Worm (Caenorhabditis elegans) whole organism, young adult: Measurements from ENCODE around the gene srt-23.
A peak's percentile ranks its signal among the peaks of the same experiment; 100 is the strongest.

Experiments used
- C17E4.6 ChIP-seq: fragments of 200-800 bp; sonication (Bioruptor generic); IDR thresholded peaks from 2 replicates; pipeline ENCODE4 v1.3.6; 2022; ENCODE audit warnings: missing genetic modification reagents, missing genetic modification characterization, missing compliant biosample characterization
- F22D6.2 ChIP-seq: sonication (generic microtip); optimal IDR thresholded peaks from 2 replicates; lab custom pipeline; 2016; ENCODE audit warnings: mild to moderate bottlenecking, missing genetic modification characterization, missing compliant biosample characterization
- F33H1.4 ChIP-seq: fragments of 200-800 bp; sonication (Bioruptor generic); IDR thresholded peaks from 2 replicates; pipeline ENCODE4 v1.3.6; 2022; ENCODE audit warnings: missing genetic modification reagents, missing genetic modification characterization, missing compliant biosample characterization
- F55B11.4 ChIP-seq: sonication (generic microtip); optimal IDR thresholded peaks from 2 replicates; lab custom pipeline; 2016; ENCODE audit warnings: missing compliant biosample characterization, missing genetic modification characterization, borderline replicate concordance; ENCODE audit not compliant: insufficient read depth
- F57A8.1 ChIP-seq: fragments of 200-800 bp; sonication (Bioruptor generic); optimal IDR thresholded peaks from 2 replicates; lab custom pipeline; 2018; ENCODE audit warnings: mild to moderate bottlenecking, missing genetic modification characterization, moderate library complexity, missing compliant biosample characterization
- K11D2.4 ChIP-seq: fragments of 200-800 bp; sonication (Bioruptor generic); IDR thresholded peaks from 2 replicates; pipeline ENCODE4 v1.3.6; 2022; ENCODE audit warnings: missing genetic modification reagents, missing genetic modification characterization, missing compliant biosample characterization
- K12H6.12 ChIP-seq: fragments of 200-800 bp; sonication (Bioruptor generic); optimal IDR thresholded peaks from 2 replicates; lab custom pipeline; 2018; ENCODE audit warnings: mild to moderate bottlenecking, missing genetic modification characterization, missing compliant biosample characterization
- T07F8.4 ChIP-seq: sonication (generic microtip); optimal IDR thresholded peaks from 2 replicates; lab custom pipeline; 2016; ENCODE audit warnings: mild to moderate bottlenecking, missing genetic modification characterization, moderate library complexity, missing compliant biosample characterization
- Y79H2A.3 ChIP-seq: fragments of 200-800 bp; sonication (Bioruptor generic); conservative IDR thresholded peaks from 2 replicates; pipeline ENCODE4 v1.3.6; 2022; ENCODE audit warnings: missing genetic modification reagents, missing genetic modification characterization, missing compliant biosample characterization
- Y95B8A.8 ChIP-seq: fragments of 200-800 bp; sonication (Bioruptor generic); IDR thresholded peaks from 2 replicates; pipeline ENCODE4 v1.3.6; 2022; ENCODE audit warnings: missing genetic modification reagents, missing genetic modification characterization, missing compliant biosample characterization
- aptf-2 ChIP-seq: fragments of 200-800 bp; sonication (Bioruptor generic); conservative IDR thresholded peaks from 2 replicates; pipeline ENCODE4 v1.3.6; 2022; ENCODE audit warnings: missing genetic modification reagents, missing genetic modification characterization, missing compliant biosample characterization
- aptf-3 ChIP-seq: fragments of 200-800 bp; sonication (Bioruptor generic); IDR thresholded peaks from 2 replicates; pipeline ENCODE4 v1.3.6; 2022; ENCODE audit warnings: missing genetic modification characterization, missing compliant biosample characterization
- athp-1 ChIP-seq: sonication (generic microtip); optimal IDR thresholded peaks from 2 replicates; lab custom pipeline; 2017; ENCODE audit warnings: mild to moderate bottlenecking, missing genetic modification characterization, missing compliant biosample characterization
- attf-5 ChIP-seq: fragments of 200-800 bp; sonication (Bioruptor generic); optimal IDR thresholded peaks from 2 replicates; lab custom pipeline; 2018; ENCODE audit warnings: mild to moderate bottlenecking, missing genetic modification characterization, missing compliant biosample characterization
- attf-6 ChIP-seq: fragments of 200-800 bp; sonication (Bioruptor generic); IDR thresholded peaks from 2 replicates; pipeline ENCODE4 v1.3.6; 2022; ENCODE audit warnings: missing genetic modification reagents, missing genetic modification characterization, missing compliant biosample characterization
- cebp-1 ChIP-seq, 2 experiments: fragments of 200-800 bp in 1 of 2; sonication (Bioruptor generic) in 1 of 2; sonication (generic microtip) in 1 of 2; IDR thresholded peaks in 1 of 2; optimal IDR thresholded peaks in 1 of 2; 2 replicates each; pipeline versions ENCODE4 v1.3.6 to Lab custom; 2017 to 2022; ENCODE audit warnings: missing compliant biosample characterization in 2 of 2, missing genetic modification characterization in 2 of 2, mild to moderate bottlenecking in 1 of 2, missing genetic modification reagents in 1 of 2, moderate library complexity in 1 of 2
- ceh-100 ChIP-seq: fragments of 200-800 bp; sonication (Bioruptor generic); IDR thresholded peaks from 2 replicates; pipeline ENCODE4 v1.3.6; 2022; ENCODE audit warnings: missing genetic modification reagents, missing genetic modification characterization, missing compliant biosample characterization
- ceh-27 ChIP-seq: fragments of 200-800 bp; sonication (Bioruptor generic); optimal IDR thresholded peaks from 2 replicates; lab custom pipeline; 2018; ENCODE audit warnings: mild to moderate bottlenecking, missing genetic modification characterization, moderate library complexity, missing compliant biosample characterization
- dox-1 ChIP-seq: fragments of 200-800 bp; sonication (Bioruptor generic); IDR thresholded peaks from 2 replicates; pipeline ENCODE4 v1.3.6; 2022; ENCODE audit warnings: missing genetic modification reagents, missing genetic modification characterization, missing compliant biosample characterization
- efl-1 ChIP-seq: fragments of 150-350 bp; optimal IDR thresholded peaks from 2 replicates; lab custom pipeline; 2014; ENCODE audit warnings: missing biosample characterization, missing genetic modification reagents, missing genetic modification characterization
- egrh-3 ChIP-seq: fragments of 200-800 bp; sonication (Bioruptor generic); IDR thresholded peaks from 2 replicates; pipeline ENCODE4 v1.3.6; 2022; ENCODE audit warnings: missing genetic modification reagents, missing genetic modification characterization, missing compliant biosample characterization
- him-1 ChIP-seq: sonication (generic microtip); optimal IDR thresholded peaks from 2 replicates; lab custom pipeline; 2016; ENCODE audit warnings: missing genotype, missing genetic modification reagents, missing genetic modification characterization, missing compliant biosample characterization
- hlh-12 ChIP-seq: sonication (generic microtip); optimal IDR thresholded peaks from 2 replicates; lab custom pipeline; 2016; ENCODE audit warnings: missing genetic modification characterization, missing compliant biosample characterization
- hmg-1.2 ChIP-seq: fragments of 200-800 bp; sonication (Bioruptor generic); IDR thresholded peaks from 2 replicates; pipeline ENCODE4 v1.3.6; 2022; ENCODE audit warnings: missing genetic modification reagents, missing genetic modification characterization, missing compliant biosample characterization
- lag-1 ChIP-seq: fragments of 200-800 bp; sonication (Bioruptor generic); IDR thresholded peaks from 2 replicates; pipeline ENCODE4 v1.3.6; 2022; ENCODE audit warnings: missing genetic modification reagents, missing genetic modification characterization, missing compliant biosample characterization
- let-607 ChIP-seq, 2 experiments: fragments of 200-800 bp in 1 of 2; sonication (Bioruptor generic) in 1 of 2; sonication (generic microtip) in 1 of 2; optimal IDR thresholded peaks; 2 replicates each; lab custom pipeline; 2016 to 2018; ENCODE audit warnings: mild to moderate bottlenecking in 2 of 2, missing compliant biosample characterization in 2 of 2, missing genetic modification characterization in 2 of 2, moderate library complexity in 2 of 2, missing genotype in 1 of 2
- lin-35 ChIP-seq, 3 experiments: fragments of 150-350 bp in 2 of 3; sonication (generic microtip) in 1 of 3; optimal IDR thresholded peaks; 2 replicates each; lab custom pipeline; 2014 to 2018; ENCODE audit warnings: missing biosample characterization in 3 of 3, missing genetic modification characterization in 3 of 3, missing genetic modification reagents in 3 of 3
- lin-40 ChIP-seq: sonication (generic microtip); optimal IDR thresholded peaks from 2 replicates; lab custom pipeline; 2016; ENCODE audit warnings: missing genetic modification characterization, mild to moderate bottlenecking, missing compliant biosample characterization, missing genotype, missing genetic modification reagents
- lin-54 ChIP-seq: fragments of 200-800 bp; sonication (Bioruptor generic); optimal IDR thresholded peaks from 2 replicates; lab custom pipeline; 2018; ENCODE audit warnings: mild to moderate bottlenecking, missing genetic modification characterization, missing compliant biosample characterization
- lir-1 ChIP-seq: fragments of 200-800 bp; sonication (Bioruptor generic); conservative IDR thresholded peaks from 2 replicates; pipeline ENCODE4 v1.3.6; 2022; ENCODE audit warnings: missing genetic modification reagents, missing genetic modification characterization, missing compliant biosample characterization
- lsl-1 ChIP-seq: fragments of 200-800 bp; sonication (Bioruptor generic); optimal IDR thresholded peaks from 2 replicates; lab custom pipeline; 2018; ENCODE audit warnings: mild to moderate bottlenecking, missing genetic modification characterization, moderate library complexity, missing compliant biosample characterization
- madf-10 ChIP-seq: sonication (generic microtip); optimal IDR thresholded peaks from 2 replicates; lab custom pipeline; 2016; ENCODE audit warnings: mild to moderate bottlenecking, missing genetic modification characterization, missing compliant biosample characterization
- mcd-1 ChIP-seq: fragments of 200-800 bp; sonication (Bioruptor generic); IDR thresholded peaks from 2 replicates; pipeline ENCODE4 v1.3.6; 2022; ENCODE audit warnings: missing genetic modification reagents, missing genetic modification characterization, missing compliant biosample characterization
- nhr-80 ChIP-seq: sonication (generic microtip); optimal IDR thresholded peaks from 2 replicates; lab custom pipeline; 2016; ENCODE audit warnings: missing genetic modification characterization, missing compliant biosample characterization
- nhr-90 ChIP-seq: sonication (generic microtip); optimal IDR thresholded peaks from 2 replicates; lab custom pipeline; 2016; ENCODE audit warnings: missing genotype, mild to moderate bottlenecking, missing genetic modification characterization, missing compliant biosample characterization
- pbrm-1 ChIP-seq: fragments of 200-800 bp; sonication (Bioruptor generic); IDR thresholded peaks from 2 replicates; pipeline ENCODE4 v1.3.6; 2022; ENCODE audit warnings: missing genetic modification reagents, missing genetic modification characterization, missing compliant biosample characterization
- rec-8 ChIP-seq, 2 experiments: sonication (generic microtip); optimal IDR thresholded peaks; 2 replicates each; lab custom pipeline; 2016; ENCODE audit warnings: mild to moderate bottlenecking in 2 of 2, missing genetic modification characterization in 2 of 2, missing genetic modification reagents in 2 of 2, missing genotype in 2 of 2, missing biosample characterization in 1 of 2, missing compliant biosample characterization in 1 of 2, moderate library complexity in 1 of 2
- snpc-1.3 ChIP-seq: sonication (generic microtip); optimal IDR thresholded peaks from 2 replicates; lab custom pipeline; 2017; ENCODE audit warnings: missing genetic modification characterization, mild to moderate bottlenecking, missing compliant biosample characterization, antibody characterized with exemption, moderate library complexity, missing genotype, missing genetic modification reagents; ENCODE audit not compliant: insufficient read depth
- snpc-3.4 ChIP-seq: sonication (generic microtip); optimal IDR thresholded peaks from 2 replicates; lab custom pipeline; 2017; ENCODE audit warnings: missing genetic modification characterization, mild to moderate bottlenecking, missing compliant biosample characterization, antibody characterized with exemption, moderate library complexity, missing genotype, missing genetic modification reagents
- snpc-4 ChIP-seq, 5 experiments: fragments of 150-350 bp in 1 of 5; sonication (generic microtip) in 4 of 5; optimal IDR thresholded peaks; 2 replicates each; lab custom pipeline; 2014 to 2018; ENCODE audit warnings: missing genetic modification characterization in 5 of 5, missing biosample characterization in 3 of 5, antibody characterized with exemption in 2 of 5, mild to moderate bottlenecking in 2 of 5, missing compliant biosample characterization in 2 of 5, missing genotype in 2 of 5, moderate library complexity in 2 of 5, missing genetic modification reagents in 1 of 5
- tbp1 ChIP-seq: fragments of 200-800 bp; sonication (Bioruptor generic); optimal IDR thresholded peaks from 2 replicates; lab custom pipeline; 2018; ENCODE audit warnings: mild to moderate bottlenecking, missing genetic modification characterization, missing compliant biosample characterization
- tlf-1 ChIP-seq: fragments of 200-800 bp; sonication (Bioruptor generic); optimal IDR thresholded peaks from 2 replicates; lab custom pipeline; 2018; ENCODE audit warnings: mild to moderate bottlenecking, missing genetic modification characterization, missing compliant biosample characterization
- unc-130 ChIP-seq: sonication (generic microtip); optimal IDR thresholded peaks from 2 replicates; lab custom pipeline; 2016; ENCODE audit warnings: missing genetic modification reagents, missing genetic modification characterization, missing compliant biosample characterization
- ztf-18 ChIP-seq: sonication (generic microtip); optimal IDR thresholded peaks from 2 replicates; lab custom pipeline; 2016; ENCODE audit warnings: missing genotype, mild to moderate bottlenecking, missing genetic modification characterization, missing compliant biosample characterization
- ztf-26 ChIP-seq: sonication (generic microtip); optimal IDR thresholded peaks from 2 replicates; lab custom pipeline; 2017; ENCODE audit warnings: missing genetic modification characterization, missing compliant biosample characterization

The srt-23 gene

DNA sequence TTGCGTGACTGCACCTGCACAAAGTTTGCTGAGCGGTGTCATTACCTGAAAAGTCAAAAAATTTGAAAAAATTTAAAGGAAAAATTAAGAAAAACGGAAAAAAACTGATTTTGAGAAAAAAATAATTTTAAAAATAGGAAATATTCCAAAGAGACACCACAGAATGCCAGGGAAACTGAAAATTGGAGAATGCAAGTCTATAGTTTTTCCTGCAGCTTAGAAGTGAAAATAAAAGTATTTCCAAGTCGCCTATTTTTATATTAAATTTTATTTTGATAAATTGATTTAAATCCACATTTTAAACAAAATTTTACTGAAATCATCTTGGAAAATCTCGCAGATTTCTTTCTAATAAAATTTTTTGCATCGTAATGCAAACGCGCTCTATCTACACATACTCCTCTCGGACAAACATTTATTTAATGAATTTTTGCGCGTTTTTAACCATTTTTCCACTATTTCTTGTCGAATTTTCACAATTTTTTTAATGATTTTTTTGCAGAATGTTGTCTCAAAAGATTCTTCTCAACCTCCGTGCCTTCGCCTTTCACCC lies 40.1 kb downstream of the srt-23 start, which contains the start of the genes F56B3.11 and ech-5:
F56B3.11 (minus strand) TSS at position 51 of the 553 bp plus-strand sequence.
ech-5 (plus strand) TSS at position 503 of the 553 bp plus-strand sequence.
- TF ChIP-seq F33H1.4 (GFP tag; lab: Robert Waterston, UW), result peak; percentile 31; the same call in 1 of the 2 replicates
- TF ChIP-seq Y95B8A.8 (GFP tag; lab: Robert Waterston, UW), result 0 out of 2 replicates have a peak, but pooled peaks have one; percentile 20
- TF ChIP-seq T07F8.4 (tag; lab: Kevin White, UChicago), result no peak
- TF ChIP-seq lag-1, result no peak
- TF ChIP-seq F22D6.2 (tag; lab: Kevin White, UChicago), result no peak
- peak; percentile 33; the same call in 1 of the 2 replicates for TF ChIP-seq pbrm-1 (GFP tag; lab: Robert Waterston, UW)
- TF ChIP-seq aptf-2 (GFP tag; lab: Robert Waterston, UW), result 0 out of 2 replicates have a peak, but pooled peaks have one; percentile 25
- TF ChIP-seq snpc-1.3, result peak; percentile 24
- TF ChIP-seq him-1 (tag; lab: Kevin White, UChicago), result peak; percentile 28
- TF ChIP-seq ceh-27 (GFP tag; lab: Kevin White, UChicago), result peak; percentile 22
- TF ChIP-seq rec-8 (tag; optimal IDR thresholded peaks at IDR 0.05; lab: Kevin White, UChicago), result peak in 1 of 2 experiments; percentile 13
- TF ChIP-seq madf-10 (tag; lab: Kevin White, UChicago), result peak; percentile 68
- TF ChIP-seq efl-1 (GFP tag; lab: Kevin White, UChicago), result peak; percentile 14
- TF ChIP-seq let-607 (tag; optimal IDR thresholded peaks at IDR 0.05; lab: Kevin White, UChicago), result peak in 1 of 2 experiments; percentile 64
- no peak for TF ChIP-seq K11D2.4 (GFP tag; lab: Robert Waterston, UW)
- TF ChIP-seq mcd-1 (GFP tag; lab: Robert Waterston, UW), result peak; percentile 94
- peak; percentile 1 for TF ChIP-seq nhr-80 (tag; lab: Kevin White, UChicago)
- TF ChIP-seq F55B11.4 (tag; lab: Kevin White, UChicago), result no peak
- no peak for TF ChIP-seq Y79H2A.3
- peak; percentile 47 for TF ChIP-seq hmg-1.2
- no peak for TF ChIP-seq hlh-12 (tag; lab: Kevin White, UChicago)
- TF ChIP-seq lin-40 (tag; lab: Kevin White, UChicago), result peak; percentile 71
- TF ChIP-seq lin-35 (GFP tag; optimal IDR thresholded peaks at IDR 0.05; lab: Kevin White, UChicago), result peak in 1 of 3 experiments; percentile 32
- peak; percentile 54 for TF ChIP-seq lsl-1 (GFP tag; lab: Kevin White, UChicago)
- no peak for TF ChIP-seq cebp-1 (GFP tag; IDR thresholded peaks at IDR 0.05; lab: Robert Waterston, UW)
- peak; percentile 52 for TF ChIP-seq cebp-1 (tag; optimal IDR thresholded peaks at IDR 0.05; lab: Kevin White, UChicago)
- peak; percentile 9 for TF ChIP-seq tlf-1 (GFP tag; lab: Kevin White, UChicago)
- no peak for TF ChIP-seq snpc-4 (GFP tag; optimal IDR thresholded peaks at IDR 0.05; lab: Kevin White, UChicago)
- peak in 3 of 4 experiments; percentile 11 to 62 (median 35) for TF ChIP-seq snpc-4 (tag; optimal IDR thresholded peaks at IDR 0.05; lab: Kevin White, UChicago)
- peak; percentile 2 for TF ChIP-seq ztf-18 (tag; lab: Kevin White, UChicago)
- no peak for TF ChIP-seq F57A8.1 (GFP tag; lab: Kevin White, UChicago)
- peak; percentile 25; the same call in 1 of the 2 replicates for TF ChIP-seq egrh-3 (GFP tag; lab: Robert Waterston, UW)
- TF ChIP-seq K12H6.12, result peak; percentile 76
- TF ChIP-seq unc-130 (GFP tag; lab: Kevin White, UChicago), result peak; percentile 84
- peak; percentile 52; the same call in 1 of the 2 replicates for TF ChIP-seq dox-1
- peak; percentile 40 for TF ChIP-seq tbp1 (GFP tag; lab: Kevin White, UChicago)
- peak; percentile 95 for TF ChIP-seq ceh-100
- TF ChIP-seq lir-1 (GFP tag; lab: Robert Waterston, UW), result no peak
- TF ChIP-seq aptf-3 (GFP tag; lab: Robert Waterston, UW), result no peak
- peak; percentile 80 for TF ChIP-seq attf-5 (GFP tag; lab: Kevin White, UChicago)
- TF ChIP-seq attf-6 (GFP tag; lab: Robert Waterston, UW), result no peak
- peak; percentile 35 for TF ChIP-seq ztf-26 (tag; lab: Kevin White, UChicago)
- TF ChIP-seq lin-54 (GFP tag; lab: Kevin White, UChicago), result peak; percentile 28
- peak; percentile 12 for TF ChIP-seq athp-1 (tag; lab: Kevin White, UChicago)
- TF ChIP-seq nhr-90 (tag; lab: Kevin White, UChicago), result no peak
- no peak for TF ChIP-seq snpc-3.4
- no peak for TF ChIP-seq C17E4.6 (GFP tag; lab: Robert Waterston, UW)
